Worm (Caenorhabditis elegans): ENCODE data around the gene C01B10.44.

ce11 chrIV:6585397-6585921 is 38.0 kb upstream of the C01B10.44 start, which contains the start of the genes F38A5.2 and dnj-11:
- TF ChIP-seq lin-13 (GFP tag; optimal IDR thresholded peaks at IDR 0.05) (peak; percentile 70), egl-27 (tag; optimal IDR thresholded peaks at IDR 0.05) (no peak), swsn-7 (tag; optimal IDR thresholded peaks at IDR 0.05) (peak; percentile 85), sox-4 (tag; optimal IDR thresholded peaks at IDR 0.05) (peak; percentile 42), mab-9 (GFP tag; IDR thresholded peaks at IDR 0.05) (no peak), jun-1 (tag; optimal IDR thresholded peaks at IDR 0.05) (peak; percentile 69), ama-1 (optimal IDR thresholded peaks at IDR 0.05) (no peak), skn-1 (tag; optimal IDR thresholded peaks at IDR 0.05) (peak; percentile 90), fos-1 (tag; optimal IDR thresholded peaks at IDR 0.05) (peak; percentile 62), pqm-1 (tag; optimal IDR thresholded peaks at IDR 0.05) (no peak), Y116A8C.19 (tag; optimal IDR thresholded peaks at IDR 0.05; ENCODE audit: borderline replicate concordance) (no peak), elt-3 (tag; optimal IDR thresholded peaks at IDR 0.05) (peak in 2 of 6 experiments; percentile 64 to 89), alr-1 (tag; optimal IDR thresholded peaks at IDR 0.05; ENCODE audit: borderline replicate concordance) (no peak)
